Worm (Caenorhabditis elegans) whole organism, L1 larva: Measurements from ENCODE around the gene F41H10.2.

Experiments
- C04F5.9 ChIP-seq: sonication (generic microtip); optimal IDR thresholded peaks from 2 replicates; lab custom pipeline; 2016; ENCODE audit warnings: missing genetic modification characterization, missing compliant biosample characterization
- C34B4.2 ChIP-seq: sonication (generic microtip); optimal IDR thresholded peaks from 2 replicates; lab custom pipeline; 2017; ENCODE audit warnings: mild to moderate bottlenecking, missing genetic modification characterization, missing compliant biosample characterization
- F16B12.6 ChIP-seq: fragments of 150-350 bp; optimal IDR thresholded peaks from 2 replicates; lab custom pipeline; 2014; ENCODE audit warnings: missing biosample characterization, missing genetic modification characterization
- aha-1 ChIP-seq: fragments of 150-350 bp; optimal IDR thresholded peaks from 2 replicates; lab custom pipeline; 2014; ENCODE audit warnings: missing biosample characterization, missing genetic modification characterization
- alr-1 ChIP-seq: fragments of 200-800 bp; sonication (Bioruptor generic); optimal IDR thresholded peaks from 2 replicates; lab custom pipeline; 2018; ENCODE audit warnings: borderline replicate concordance, mild to moderate bottlenecking, missing genetic modification characterization, missing compliant biosample characterization
- aly-2 ChIP-seq: fragments of 150-350 bp; optimal IDR thresholded peaks from 2 replicates; lab custom pipeline; 2014; ENCODE audit warnings: missing biosample characterization, missing genetic modification characterization
- blmp-1 ChIP-seq: fragments of 150-350 bp; optimal IDR thresholded peaks from 2 replicates; lab custom pipeline; 2014; ENCODE audit warnings: missing biosample characterization, missing genetic modification characterization
- ceh-8 ChIP-seq: fragments of 200-800 bp; sonication (Bioruptor generic); optimal IDR thresholded peaks from 2 replicates; lab custom pipeline; 2018; ENCODE audit warnings: mild to moderate bottlenecking, missing genetic modification characterization, moderate library complexity, missing compliant biosample characterization
- ceh-82 ChIP-seq, 3 experiments: fragments of 150-350 bp in 1 of 3; sonication (generic microtip) in 2 of 3; optimal IDR thresholded peaks; 2 replicates each; lab custom pipeline; 2014 to 2017; ENCODE audit warnings: missing biosample characterization in 3 of 3, missing genetic modification characterization in 3 of 3
- ceh-90 ChIP-seq: sonication (generic microtip); optimal IDR thresholded peaks from 2 replicates; lab custom pipeline; 2016; ENCODE audit warnings: missing genetic modification characterization, missing compliant biosample characterization
- ces-1 ChIP-seq: fragments of 150-350 bp; optimal IDR thresholded peaks from 2 replicates; lab custom pipeline; 2014; ENCODE audit warnings: missing biosample characterization, missing genetic modification reagents, missing genetic modification characterization
- dsc-1 ChIP-seq: sonication (generic microtip); optimal IDR thresholded peaks from 2 replicates; lab custom pipeline; 2016; ENCODE audit warnings: mild to moderate bottlenecking, missing genetic modification characterization, missing compliant biosample characterization
- efl-3 ChIP-seq: fragments of 200-800 bp; sonication (Bioruptor generic); optimal IDR thresholded peaks from 2 replicates; lab custom pipeline; 2018; ENCODE audit warnings: mild to moderate bottlenecking, missing genetic modification characterization, missing compliant biosample characterization
- egl-13 ChIP-seq: sonication (generic microtip); optimal IDR thresholded peaks from 2 replicates; lab custom pipeline; 2016; ENCODE audit warnings: missing genotype, missing genetic modification reagents, missing genetic modification characterization, missing compliant biosample characterization
- elt-2 ChIP-seq: sonication (generic microtip); optimal IDR thresholded peaks from 2 replicates; lab custom pipeline; 2016; ENCODE audit warnings: missing genetic modification characterization, mild to moderate bottlenecking, inconsistent platforms, missing compliant biosample characterization, missing genetic modification reagents
- ets-5 ChIP-seq: fragments of 200-800 bp; sonication (Bioruptor generic); IDR thresholded peaks from 2 replicates; pipeline ENCODE4 v1.3.6; 2022; ENCODE audit warnings: missing genetic modification characterization, missing compliant biosample characterization
- fos-1 ChIP-seq: fragments of 150-350 bp; optimal IDR thresholded peaks from 2 replicates; lab custom pipeline; 2014; ENCODE audit warnings: missing biosample characterization, missing genetic modification characterization
- hlh-4 ChIP-seq: sonication (generic microtip); optimal IDR thresholded peaks from 2 replicates; lab custom pipeline; 2016; ENCODE audit warnings: mild to moderate bottlenecking, missing genetic modification characterization, missing compliant biosample characterization
- hpl-2 ChIP-seq: fragments of 150-350 bp; optimal IDR thresholded peaks from 2 replicates; lab custom pipeline; 2014; ENCODE audit warnings: missing biosample characterization, missing genetic modification reagents, missing genetic modification characterization
- irx-1 ChIP-seq: sonication (generic microtip); optimal IDR thresholded peaks from 2 replicates; lab custom pipeline; 2016; ENCODE audit warnings: missing genetic modification characterization, missing compliant biosample characterization
- lin-13 ChIP-seq: fragments of 150-350 bp; optimal IDR thresholded peaks from 2 replicates; lab custom pipeline; 2014; ENCODE audit warnings: missing biosample characterization, missing genetic modification reagents, missing genetic modification characterization
- lin-14 ChIP-seq: fragments of 200-800 bp; sonication (Bioruptor generic); optimal IDR thresholded peaks from 2 replicates; lab custom pipeline; 2018; ENCODE audit warnings: mild to moderate bottlenecking, missing genetic modification characterization, moderate library complexity, missing compliant biosample characterization
- lir-3 ChIP-seq: sonication (generic microtip); optimal IDR thresholded peaks from 2 replicates; lab custom pipeline; 2016; ENCODE audit warnings: mild to moderate bottlenecking, missing genetic modification characterization, moderate library complexity, missing compliant biosample characterization; ENCODE audit not compliant: poor library complexity
- lsy-2 ChIP-seq, 2 experiments: fragments of 150-350 bp; optimal IDR thresholded peaks; 2 replicates each; lab custom pipeline; 2014; ENCODE audit warnings: missing biosample characterization in 2 of 2, missing genetic modification characterization in 2 of 2
- mab-9 ChIP-seq: fragments of 200-800 bp; sonication (Bioruptor generic); IDR thresholded peaks from 2 replicates; pipeline ENCODE4 v1.3.6; 2022; ENCODE audit warnings: missing genetic modification reagents, missing genetic modification characterization, missing compliant biosample characterization
- mef-2 ChIP-seq: fragments of 150-350 bp; optimal IDR thresholded peaks from 2 replicates; lab custom pipeline; 2014; ENCODE audit warnings: missing biosample characterization, missing genetic modification characterization
- nhr-19 ChIP-seq: fragments of 200-800 bp; sonication (Bioruptor generic); conservative IDR thresholded peaks from 2 replicates; pipeline ENCODE4 v1.3.6; 2022; ENCODE audit warnings: missing genetic modification characterization, missing compliant biosample characterization
- nhr-20 ChIP-seq: sonication (generic microtip); optimal IDR thresholded peaks from 2 replicates; lab custom pipeline; 2016; ENCODE audit warnings: mild to moderate bottlenecking, missing genetic modification characterization, missing compliant biosample characterization
- nhr-28 ChIP-seq: fragments of 150-350 bp; optimal IDR thresholded peaks from 2 replicates; lab custom pipeline; 2014; ENCODE audit warnings: missing biosample characterization, missing genetic modification characterization
- nhr-47 ChIP-seq: sonication (generic microtip); optimal IDR thresholded peaks from 2 replicates; lab custom pipeline; 2016; ENCODE audit warnings: mild to moderate bottlenecking, missing genetic modification characterization, moderate library complexity, missing compliant biosample characterization
- nhr-71 ChIP-seq: sonication (generic microtip); optimal IDR thresholded peaks from 2 replicates; lab custom pipeline; 2016; ENCODE audit warnings: mild to moderate bottlenecking, missing genetic modification characterization, moderate library complexity, missing compliant biosample characterization
- nhr-76 ChIP-seq: sonication (generic microtip); optimal IDR thresholded peaks from 2 replicates; lab custom pipeline; 2017; ENCODE audit warnings: missing biosample characterization, missing genetic modification characterization
- nhr-77 ChIP-seq: fragments of 150-350 bp; optimal IDR thresholded peaks from 2 replicates; lab custom pipeline; 2014; ENCODE audit warnings: missing biosample characterization, missing genetic modification characterization
- nhr-84 ChIP-seq: sonication (generic microtip); optimal IDR thresholded peaks from 2 replicates; lab custom pipeline; 2017; ENCODE audit warnings: missing biosample characterization, missing genetic modification characterization
- nhr-85 ChIP-seq: sonication (generic microtip); peaks from one replicate; lab custom pipeline; 2016; ENCODE audit warnings: missing genetic modification characterization, inconsistent platforms, missing compliant biosample characterization
- pax-3 ChIP-seq: fragments of 200-800 bp; sonication (Bioruptor generic); optimal IDR thresholded peaks from 2 replicates; lab custom pipeline; 2018; ENCODE audit warnings: mild to moderate bottlenecking, missing genetic modification characterization, moderate library complexity, missing compliant biosample characterization
- pqm-1 ChIP-seq: sonication (generic microtip); optimal IDR thresholded peaks from 3 replicates; lab custom pipeline; 2017; ENCODE audit warnings: missing biosample characterization, missing genetic modification characterization
- skn-1 ChIP-seq: fragments of 150-350 bp; optimal IDR thresholded peaks from 2 replicates; lab custom pipeline; 2014; ENCODE audit warnings: missing biosample characterization, missing genetic modification characterization
- snu-23 ChIP-seq: sonication (generic microtip); optimal IDR thresholded peaks from 2 replicates; lab custom pipeline; 2016; ENCODE audit warnings: missing genetic modification characterization, missing compliant biosample characterization
- sox-4 ChIP-seq: sonication (generic microtip); optimal IDR thresholded peaks from 2 replicates; lab custom pipeline; 2016; ENCODE audit warnings: missing genetic modification characterization, missing compliant biosample characterization
- swsn-7 ChIP-seq: sonication (generic microtip); optimal IDR thresholded peaks from 2 replicates; lab custom pipeline; 2016; ENCODE audit warnings: missing genetic modification characterization, missing compliant biosample characterization
- tbx-2 ChIP-seq: sonication (generic microtip); optimal IDR thresholded peaks from 2 replicates; lab custom pipeline; 2016; ENCODE audit warnings: missing genetic modification characterization, missing compliant biosample characterization
- unc-62 ChIP-seq: fragments of 150-350 bp; optimal IDR thresholded peaks from 2 replicates; lab custom pipeline; 2014; ENCODE audit warnings: missing biosample characterization, missing genetic modification reagents, missing genetic modification characterization
- unc-98 ChIP-seq: fragments of 200-800 bp; sonication (Bioruptor generic); IDR thresholded peaks from 2 replicates; pipeline ENCODE4 v1.3.6; 2022; ENCODE audit warnings: missing genetic modification characterization, missing compliant biosample characterization
- vab-15 ChIP-seq: sonication (generic microtip); optimal IDR thresholded peaks from 2 replicates; lab custom pipeline; 2017; ENCODE audit warnings: missing genotype, mild to moderate bottlenecking, missing genetic modification characterization, missing compliant biosample characterization
- xbp-1 ChIP-seq: sonication (generic microtip); optimal IDR thresholded peaks from 2 replicates; lab custom pipeline; 2016; ENCODE audit warnings: missing genetic modification characterization, missing compliant biosample characterization
- ztf-4 ChIP-seq: fragments of 150-350 bp; optimal IDR thresholded peaks from 2 replicates; lab custom pipeline; 2014; ENCODE audit warnings: missing biosample characterization, missing genetic modification characterization

Gene F41H10.2

ce11 chrIV:5382609-5383008 is 1.2 kb downstream of the F41H10.2 start, which contains the start of gene F41H10.1:
TSS of gene F41H10.1 (plus strand) at chrIV:5382909.
- TF ChIP-seq nhr-84 (tag; lab: Kevin White, UChicago), result no peak
- TF ChIP-seq pqm-1 (tag; lab: Kevin White, UChicago), result no peak
- no peak for TF ChIP-seq egl-13 (tag; lab: Kevin White, UChicago)
- no peak for TF ChIP-seq lin-14 (GFP tag; lab: Kevin White, UChicago)
- no peak for TF ChIP-seq swsn-7 (tag; lab: Kevin White, UChicago)
- no peak for TF ChIP-seq nhr-20 (tag; lab: Kevin White, UChicago)
- TF ChIP-seq C34B4.2 (tag; lab: Kevin White, UChicago), result no peak
- no peak for TF ChIP-seq unc-98 (GFP tag; lab: Robert Waterston, UW)
- TF ChIP-seq ceh-90 (tag; lab: Kevin White, UChicago), result no peak
- no peak for TF ChIP-seq ceh-82 (tag; optimal IDR thresholded peaks at IDR 0.05; lab: Kevin White, UChicago)
- TF ChIP-seq, all 84 proteins: peak for 0

ce11 chrIV:5385020-5385419 is 3.6 kb downstream of the F41H10.2 start, which contains the start of gene F41H10.12:
TSS of gene F41H10.12 (plus strand) at chrIV:5385320.
- TF ChIP-seq nhr-20 (tag; lab: Kevin White, UChicago) (no peak), ces-1 (GFP tag; lab: Kevin White, UChicago) (no peak), lir-3 (tag; lab: Kevin White, UChicago) (no peak), hlh-4 (tag; lab: Kevin White, UChicago) (no peak), aha-1 (tag; lab: Kevin White, UChicago) (no peak), lin-13 (GFP tag; lab: Kevin White, UChicago) (no peak), efl-3 (no peak), hpl-2 (GFP tag; lab: Kevin White, UChicago) (no peak)

ce11 chrIV:5388477-5389065 is 7.1 kb downstream of the F41H10.2 start, which contains the start of gene elo-6:
TSS of gene elo-6 (minus strand) at chrIV:5388559.
- TF ChIP-seq ceh-90 (tag; lab: Kevin White, UChicago), result no peak
- no peak for TF ChIP-seq mab-9 (GFP tag; lab: Robert Waterston, UW)
- no peak for TF ChIP-seq irx-1 (tag; lab: Kevin White, UChicago)
- TF ChIP-seq alr-1 (tag; lab: Kevin White, UChicago), result no peak
- no peak for TF ChIP-seq F16B12.6 (tag; lab: Kevin White, UChicago)
- peak; percentile 33 for TF ChIP-seq snu-23 (GFP tag; lab: Kevin White, UChicago)
- TF ChIP-seq mef-2 (tag; lab: Kevin White, UChicago), result no peak
- TF ChIP-seq pqm-1 (tag; lab: Kevin White, UChicago), result no peak
- no peak for TF ChIP-seq ztf-4 (tag; lab: Kevin White, UChicago)
- peak; percentile 1 for TF ChIP-seq tbx-2 (tag; lab: Kevin White, UChicago)
- peak; percentile 59 for TF ChIP-seq elt-2
- peak; percentile 2 for TF ChIP-seq xbp-1 (tag; lab: Kevin White, UChicago)
- TF ChIP-seq nhr-28 (tag; lab: Kevin White, UChicago), result no peak
- TF ChIP-seq lsy-2 (tag; optimal IDR thresholded peaks at IDR 0.05; lab: Kevin White, UChicago), result peak in 1 of 2 experiments; percentile 32
- no peak for TF ChIP-seq sox-4 (tag; lab: Kevin White, UChicago)
- TF ChIP-seq nhr-85 (tag; lab: Kevin White, UChicago), result peak; percentile 84
- no peak for TF ChIP-seq nhr-76
- TF ChIP-seq nhr-19 (GFP tag; lab: Robert Waterston, UW), result no peak
- peak; percentile 58 for TF ChIP-seq nhr-71 (tag; lab: Kevin White, UChicago)
- no peak for TF ChIP-seq ceh-8 (GFP tag; lab: Kevin White, UChicago)
- no peak for TF ChIP-seq dsc-1 (tag; lab: Kevin White, UChicago)
- TF ChIP-seq nhr-20 (tag; lab: Kevin White, UChicago), result peak; percentile 45
- no peak for TF ChIP-seq ceh-82 (tag; optimal IDR thresholded peaks at IDR 0.05; lab: Kevin White, UChicago)
- no peak for TF ChIP-seq lin-13 (GFP tag; lab: Kevin White, UChicago)
- TF ChIP-seq C04F5.9 (tag; lab: Kevin White, UChicago), result no peak
- no peak for TF ChIP-seq efl-3
- TF ChIP-seq skn-1 (tag; lab: Kevin White, UChicago), result no peak
- TF ChIP-seq blmp-1 (tag; lab: Kevin White, UChicago), result peak; percentile 32
- TF ChIP-seq hlh-4 (tag; lab: Kevin White, UChicago), result no peak
- TF ChIP-seq unc-62, result no peak
- no peak for TF ChIP-seq pax-3
- no peak for TF ChIP-seq fos-1 (tag; lab: Kevin White, UChicago)
- TF ChIP-seq nhr-47 (tag; lab: Kevin White, UChicago), result no peak
- TF ChIP-seq aly-2 (tag; lab: Kevin White, UChicago), result no peak
- TF ChIP-seq nhr-84 (tag; lab: Kevin White, UChicago), result no peak
- no peak for TF ChIP-seq C34B4.2 (tag; lab: Kevin White, UChicago)
- TF ChIP-seq ets-5, result no peak
- TF ChIP-seq vab-15 (tag; lab: Kevin White, UChicago), result no peak
- peak; percentile 43 for TF ChIP-seq nhr-77 (tag; lab: Kevin White, UChicago)
